Worm (Caenorhabditis elegans): Measurements from ENCODE around the gene mcd-1.

Gene mcd-1

DNA sequence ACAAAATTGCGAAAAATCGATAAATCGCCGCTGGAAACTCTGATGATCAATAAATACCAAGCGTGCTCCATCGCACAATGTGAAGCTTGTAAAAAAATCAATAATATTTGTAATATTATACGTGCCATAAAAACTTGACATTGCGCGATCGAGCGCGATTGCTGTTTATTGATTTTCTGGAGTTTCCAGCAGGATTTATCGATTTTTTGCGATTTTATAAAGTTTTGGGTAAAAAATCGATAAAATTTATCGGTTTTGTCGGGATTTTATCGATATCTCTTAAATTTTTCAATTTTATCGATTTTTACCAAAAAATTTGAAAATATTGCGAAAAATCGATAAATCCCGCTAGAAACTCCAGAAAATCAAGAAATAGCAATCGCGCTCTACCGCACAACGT is 11.4 kb downstream of the mcd-1 start:
- TF ChIP-seq elt-3 (tag; optimal IDR thresholded peaks at IDR 0.05), result no peak
- peak; percentile 88 for TF ChIP-seq ceh-28 (tag; optimal IDR thresholded peaks at IDR 0.05)

DNA sequence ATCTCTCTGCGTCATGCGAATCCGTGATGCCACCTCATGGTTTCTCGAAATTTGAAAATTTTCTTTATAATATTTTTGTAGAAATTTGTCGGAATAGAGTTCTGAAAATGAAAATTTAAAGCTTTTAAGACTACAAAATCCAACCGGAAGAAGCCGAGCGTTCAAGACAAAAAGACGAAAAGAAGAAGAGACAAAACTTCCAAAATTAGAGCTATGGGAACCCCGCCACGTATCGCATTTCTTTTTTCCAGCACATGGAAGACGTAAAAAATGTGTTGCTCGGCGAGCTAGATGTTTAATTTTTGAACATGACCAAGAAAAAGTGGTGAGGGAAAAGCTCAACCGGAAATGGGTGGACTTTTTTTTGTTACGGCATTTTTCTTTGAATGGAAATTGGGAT is 13.7 kb downstream of the mcd-1 start, which contains the start of gene W02B8.1:
W02B8.1 (minus strand) TSS at position 101 of the 400 bp plus-strand sequence.
- TF ChIP-seq nfya-1 (tag; optimal IDR thresholded peaks at IDR 0.05; ENCODE audit: insufficient read depth) (no peak), ceh-82 (tag; optimal IDR thresholded peaks at IDR 0.05) (no peak), ZK546.5 (tag; optimal IDR thresholded peaks at IDR 0.05) (no peak), mml-1 (tag; optimal IDR thresholded peaks at IDR 0.05) (no peak), nhr-67 (tag; optimal IDR thresholded peaks at IDR 0.05) (no peak), aly-2 (tag; optimal IDR thresholded peaks at IDR 0.05) (no peak), nhr-76 (tag; optimal IDR thresholded peaks at IDR 0.05) (no peak), fkh-2 (tag; optimal IDR thresholded peaks at IDR 0.05) (no peak), zag-1 (tag; optimal IDR thresholded peaks at IDR 0.05) (no peak), ztf-4 (tag; optimal IDR thresholded peaks at IDR 0.05) (no peak), unc-62 (GFP tag; optimal IDR thresholded peaks at IDR 0.05) (no peak), nhr-77 (tag; optimal IDR thresholded peaks at IDR 0.05) (no peak), daf-12 (tag; optimal IDR thresholded peaks at IDR 0.05) (no peak)

DNA sequence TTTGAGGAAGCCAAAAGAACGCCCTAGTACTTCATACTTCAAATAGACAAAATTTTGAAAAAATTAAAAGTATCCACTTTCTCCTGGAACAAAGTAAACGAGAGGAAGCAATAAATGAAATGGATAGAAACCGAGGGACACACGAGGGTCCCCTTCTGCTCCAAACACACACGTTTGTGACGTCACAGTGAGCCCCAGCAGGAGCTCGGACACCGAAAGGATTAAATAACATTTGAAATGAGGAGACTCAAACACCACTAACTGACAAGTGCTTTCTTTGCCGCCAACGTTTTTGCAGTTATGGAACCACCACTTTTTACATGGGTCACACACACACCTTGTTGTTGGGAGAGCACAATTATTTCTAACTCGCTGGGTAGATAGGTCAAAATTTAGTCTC is 15.1 kb downstream of the mcd-1 start:
- TF ChIP-seq nfya-1 (tag; optimal IDR thresholded peaks at IDR 0.05; ENCODE audit: insufficient read depth), result peak; percentile 48
- TF ChIP-seq ceh-82 (tag; optimal IDR thresholded peaks at IDR 0.05), result no peak
- TF ChIP-seq lin-39 (tag; optimal IDR thresholded peaks at IDR 0.05), result peak; percentile 67
- no peak for TF ChIP-seq lsy-12 (tag; optimal IDR thresholded peaks at IDR 0.05)

DNA sequence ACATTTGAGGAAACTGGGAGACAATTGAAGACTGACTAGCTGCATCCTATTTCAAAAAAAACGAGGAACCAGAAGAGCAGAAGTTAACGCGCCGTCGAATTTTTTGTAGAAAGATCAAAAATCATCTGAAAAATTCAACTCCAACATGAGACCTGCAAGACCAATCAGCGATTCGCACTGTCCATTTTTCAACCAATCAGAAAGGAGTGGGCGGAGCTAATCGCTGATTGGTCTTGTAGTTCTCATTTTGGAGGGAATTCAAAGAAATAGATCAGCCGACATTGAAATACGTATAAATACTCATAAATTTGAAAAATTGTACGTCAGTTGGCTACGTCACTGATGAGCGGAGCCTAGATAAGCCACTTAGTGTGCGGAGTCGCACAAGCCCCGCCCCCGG is 19.3 kb downstream of the mcd-1 start:
- TF ChIP-seq nfya-1 (tag; optimal IDR thresholded peaks at IDR 0.05; ENCODE audit: insufficient read depth), result peak; percentile 89
- TF ChIP-seq ztf-4 (tag; optimal IDR thresholded peaks at IDR 0.05), result no peak

DNA sequence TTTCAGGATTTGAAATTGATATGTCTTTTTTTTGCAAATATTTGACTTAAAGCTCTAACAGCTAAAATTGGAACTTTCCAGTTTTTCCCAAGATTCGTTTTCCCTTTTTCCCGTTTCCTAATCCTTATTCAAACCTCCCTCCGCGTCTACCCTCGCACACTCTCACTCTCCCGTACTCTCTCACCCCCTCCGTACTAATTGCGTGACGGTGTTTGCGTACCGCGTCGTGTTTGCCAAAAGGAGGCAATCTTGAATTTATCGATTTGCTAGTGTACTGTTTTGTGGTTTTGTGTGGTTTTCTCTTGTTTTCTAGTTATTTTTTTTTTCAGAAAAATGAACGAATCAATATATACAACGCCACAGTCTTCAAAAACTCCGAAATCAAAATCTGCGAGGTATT is 20.2 kb downstream of the mcd-1 start, which contains the start of gene citk-1:
citk-1 (plus strand) TSS at position 323 of the 400 bp plus-strand sequence.
- TF ChIP-seq nhr-23 (tag; optimal IDR thresholded peaks at IDR 0.05), result peak; percentile 69
- no peak for TF ChIP-seq elt-3 (tag; optimal IDR thresholded peaks at IDR 0.05)
- no peak for TF ChIP-seq ceh-16 (tag; optimal IDR thresholded peaks at IDR 0.05)
- TF ChIP-seq pqm-1 (tag; optimal IDR thresholded peaks at IDR 0.05), result peak; percentile 16
- peak; percentile 90 for TF ChIP-seq lin-39 (tag; optimal IDR thresholded peaks at IDR 0.05)
- TF ChIP-seq lin-15B (tag; optimal IDR thresholded peaks at IDR 0.05), result peak; percentile 74
- TF ChIP-seq elt-2 (tag; optimal IDR thresholded peaks at IDR 0.05), result peak; percentile 34
- no peak for TF ChIP-seq mdl-1 (tag; optimal IDR thresholded peaks at IDR 0.05)
- peak; percentile 9 for TF ChIP-seq nhr-77 (tag; optimal IDR thresholded peaks at IDR 0.05)
- TF ChIP-seq nhr-25 (tag; optimal IDR thresholded peaks at IDR 0.05), result peak; percentile 59
- TF ChIP-seq skn-1 (tag; optimal IDR thresholded peaks at IDR 0.05), result peak; percentile 7

DNA sequence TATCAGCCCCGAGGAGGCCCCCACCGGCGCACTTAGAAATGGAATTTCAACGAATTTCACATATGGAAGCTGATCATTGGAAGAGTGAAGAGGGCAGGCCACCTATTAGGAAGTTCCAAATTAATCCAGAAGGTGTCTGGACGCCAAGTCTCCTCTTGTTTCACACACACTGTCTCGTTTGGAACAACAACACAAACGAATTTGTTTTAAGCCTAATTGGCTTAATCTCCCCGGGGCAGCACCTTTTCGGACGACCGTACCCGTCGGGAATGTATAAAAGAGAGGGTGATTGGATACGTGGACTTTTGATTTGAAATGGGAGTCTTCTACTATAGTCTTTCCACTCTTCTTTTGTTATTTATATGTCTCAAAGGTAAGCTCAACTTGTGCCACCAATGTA is 27.7 kb downstream of the mcd-1 start, which contains the start of gene mltn-3:
mltn-3 (plus strand) TSS at position 301 of the 400 bp plus-strand sequence.
- TF ChIP-seq ceh-16 (tag; optimal IDR thresholded peaks at IDR 0.05), result no peak
- TF ChIP-seq ZK546.5 (tag; optimal IDR thresholded peaks at IDR 0.05), result no peak
- no peak for TF ChIP-seq nhr-237 (tag; optimal IDR thresholded peaks at IDR 0.05)
- TF ChIP-seq daf-12 (tag; optimal IDR thresholded peaks at IDR 0.05), result no peak

DNA sequence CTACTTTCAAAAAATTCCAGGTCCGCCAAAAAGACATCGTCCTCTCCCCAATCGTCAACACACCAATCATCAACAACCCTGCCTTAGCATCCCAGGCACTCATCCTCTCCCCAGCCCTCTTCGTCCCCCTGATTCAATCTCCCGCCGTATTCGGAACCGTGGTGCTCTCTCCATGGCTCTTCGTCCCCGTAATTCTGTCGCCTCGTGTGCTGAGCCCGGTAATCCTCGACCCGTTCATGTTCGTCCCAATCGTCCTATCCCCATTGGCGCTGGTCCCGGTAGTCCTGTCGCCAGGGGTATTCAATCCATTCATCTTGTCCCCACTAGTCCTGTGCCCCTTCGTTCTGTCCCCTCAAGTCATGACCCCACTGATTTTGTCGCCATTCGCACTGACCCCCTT is 30.8 kb downstream of the mcd-1 start:
- TF ChIP-seq ztf-4 (tag; optimal IDR thresholded peaks at IDR 0.05) (no peak), lin-39 (tag; optimal IDR thresholded peaks at IDR 0.05) (no peak), jun-1 (tag; optimal IDR thresholded peaks at IDR 0.05) (no peak), ZK546.5 (tag; optimal IDR thresholded peaks at IDR 0.05) (no peak), lin-15B (tag; optimal IDR thresholded peaks at IDR 0.05) (no peak), nhr-28 (tag; optimal IDR thresholded peaks at IDR 0.05) (no peak), elt-1 (tag; optimal IDR thresholded peaks at IDR 0.05) (no peak), mdl-1 (tag; optimal IDR thresholded peaks at IDR 0.05) (no peak), ama-1 (optimal IDR thresholded peaks at IDR 0.05) (no peak), unc-39 (tag; optimal IDR thresholded peaks at IDR 0.05) (no peak)

Measured in whole organism, L3 larva.